Fruit fly (Drosophila melanogaster): Measurements from ENCODE around the gene RPA1.

dm6 chr3R:8250166-8250733 is 14.0 kb downstream of the RPA1 start, which contains the start of gene mtg:
- TF ChIP-seq CTCF (optimal IDR thresholded peaks at IDR 0.05) (no peak), CG8478 (optimal IDR thresholded peaks at IDR 0.05) (no peak)

All from S2 (cell line).